Fruit fly (Drosophila melanogaster) whole organism, pupa: ENCODE measurements around the gene LManIV.

Experiments used
- CG17806 ChIP-seq: fragments of 200-800 bp; sonication (Bioruptor generic); optimal IDR thresholded peaks from 2 replicates; lab custom pipeline; 2018; ENCODE audit warnings: missing biosample characterization, mild to moderate bottlenecking, missing genetic modification characterization, moderate library complexity
- CG32121 ChIP-seq: fragments of 200-800 bp; sonication (Bioruptor generic); IDR thresholded peaks from 2 replicates; pipeline ENCODE4 v1.3.6; 2022; ENCODE audit warnings: missing biosample characterization, missing genetic modification characterization
- CG8159 ChIP-seq: fragments of 200-800 bp; sonication (Bioruptor generic); optimal IDR thresholded peaks from 3 replicates; lab custom pipeline; 2018; ENCODE audit warnings: missing biosample characterization, mild to moderate bottlenecking, missing genetic modification characterization, moderate library complexity
- Pif1A ChIP-seq: fragments of 200-800 bp; sonication (Bioruptor generic); optimal IDR thresholded peaks from 3 replicates; lab custom pipeline; 2016; ENCODE audit warnings: missing biosample characterization, missing genetic modification characterization

DNA sequence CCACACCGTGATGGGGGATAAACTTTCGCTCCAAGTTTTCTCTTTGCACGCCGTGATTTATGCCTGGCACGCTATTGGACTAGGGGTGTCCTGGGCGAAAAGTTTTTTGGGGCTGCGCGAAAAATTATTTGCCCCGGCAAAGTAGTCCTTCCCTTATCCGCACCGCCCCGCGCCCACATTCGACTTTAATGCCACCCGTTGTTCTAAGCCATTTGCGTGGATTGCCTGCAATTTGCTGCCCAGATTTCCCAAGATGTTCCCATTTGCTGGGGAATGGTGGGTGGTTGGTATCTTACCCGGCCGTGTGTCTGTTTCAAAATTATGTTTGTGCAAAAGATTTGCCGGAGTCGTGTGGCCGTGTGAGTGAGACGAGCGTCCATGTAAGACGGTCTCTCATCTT, 26.9 kb upstream of the LManIV start:
- no peak for TF ChIP-seq CG8159 (tag; lab: Kevin White, UChicago)
- no peak for TF ChIP-seq CG32121
- no peak for TF ChIP-seq Pif1A (GFP tag; lab: Kevin White, UChicago)
- TF ChIP-seq CG17806, result no peak
